Worm (Caenorhabditis elegans) whole organism, young adult: ENCODE data around the gene Y7A5A.24.

Source experiments
- B0019.2 ChIP-seq: fragments of 200-800 bp; sonication (Bioruptor generic); conservative IDR thresholded peaks from 2 replicates; pipeline ENCODE4 v1.3.6; 2022; ENCODE audit warnings: missing genetic modification reagents, missing genetic modification characterization, missing compliant biosample characterization
- B0261.1 ChIP-seq: sonication (generic microtip); optimal IDR thresholded peaks from 2 replicates; lab custom pipeline; 2016; ENCODE audit warnings: mild to moderate bottlenecking, missing genetic modification characterization, moderate library complexity, missing compliant biosample characterization
- C17E4.6 ChIP-seq: fragments of 200-800 bp; sonication (Bioruptor generic); IDR thresholded peaks from 2 replicates; pipeline ENCODE4 v1.3.6; 2022; ENCODE audit warnings: missing genetic modification reagents, missing genetic modification characterization, missing compliant biosample characterization
- F22D6.2 ChIP-seq: sonication (generic microtip); optimal IDR thresholded peaks from 2 replicates; lab custom pipeline; 2016; ENCODE audit warnings: mild to moderate bottlenecking, missing genetic modification characterization, missing compliant biosample characterization
- F23B12.7 ChIP-seq: sonication (generic microtip); optimal IDR thresholded peaks from 2 replicates; lab custom pipeline; 2017; ENCODE audit warnings: missing genetic modification characterization, mild to moderate bottlenecking, missing compliant biosample characterization, antibody characterized with exemption, moderate library complexity; ENCODE audit not compliant: insufficient read depth
- F37B4.10 ChIP-seq: fragments of 200-800 bp; sonication (Bioruptor generic); IDR thresholded peaks from 2 replicates; pipeline ENCODE4 v1.3.6; 2022; ENCODE audit warnings: missing genetic modification characterization, missing compliant biosample characterization
- F52B5.7 ChIP-seq: sonication (generic microtip); optimal IDR thresholded peaks from 2 replicates; lab custom pipeline; 2016; ENCODE audit warnings: mild to moderate bottlenecking, missing genetic modification characterization, missing compliant biosample characterization
- F55B11.4 ChIP-seq: sonication (generic microtip); optimal IDR thresholded peaks from 2 replicates; lab custom pipeline; 2016; ENCODE audit warnings: missing compliant biosample characterization, missing genetic modification characterization, borderline replicate concordance; ENCODE audit not compliant: insufficient read depth
- F57C9.4 ChIP-seq: sonication (generic microtip); optimal IDR thresholded peaks from 2 replicates; lab custom pipeline; 2017; ENCODE audit warnings: mild to moderate bottlenecking, missing genetic modification characterization, missing compliant biosample characterization
- Y79H2A.3 ChIP-seq: fragments of 200-800 bp; sonication (Bioruptor generic); conservative IDR thresholded peaks from 2 replicates; pipeline ENCODE4 v1.3.6; 2022; ENCODE audit warnings: missing genetic modification reagents, missing genetic modification characterization, missing compliant biosample characterization
- ZK185.1 ChIP-seq: sonication (generic microtip); optimal IDR thresholded peaks from 2 replicates; lab custom pipeline; 2016; ENCODE audit warnings: mild to moderate bottlenecking, missing genetic modification characterization, missing compliant biosample characterization; ENCODE audit not compliant: poor library complexity, severe bottlenecking
- aptf-3 ChIP-seq: fragments of 200-800 bp; sonication (Bioruptor generic); IDR thresholded peaks from 2 replicates; pipeline ENCODE4 v1.3.6; 2022; ENCODE audit warnings: missing genetic modification characterization, missing compliant biosample characterization
- ceh-100 ChIP-seq: fragments of 200-800 bp; sonication (Bioruptor generic); IDR thresholded peaks from 2 replicates; pipeline ENCODE4 v1.3.6; 2022; ENCODE audit warnings: missing genetic modification reagents, missing genetic modification characterization, missing compliant biosample characterization
- egl-44 ChIP-seq: fragments of 200-800 bp; sonication (Bioruptor generic); IDR thresholded peaks from 2 replicates; pipeline ENCODE4 v1.3.6; 2022; ENCODE audit warnings: missing genetic modification reagents, missing genetic modification characterization, missing compliant biosample characterization
- gei-17 ChIP-seq: fragments of 200-800 bp; sonication (Bioruptor generic); optimal IDR thresholded peaks from 2 replicates; lab custom pipeline; 2018; ENCODE audit warnings: mild to moderate bottlenecking, missing genetic modification characterization, missing compliant biosample characterization
- hlh-12 ChIP-seq: sonication (generic microtip); optimal IDR thresholded peaks from 2 replicates; lab custom pipeline; 2016; ENCODE audit warnings: missing genetic modification characterization, missing compliant biosample characterization
- hmg-1.2 ChIP-seq: fragments of 200-800 bp; sonication (Bioruptor generic); IDR thresholded peaks from 2 replicates; pipeline ENCODE4 v1.3.6; 2022; ENCODE audit warnings: missing genetic modification reagents, missing genetic modification characterization, missing compliant biosample characterization
- hrde-1 ChIP-seq: sonication (generic microtip); optimal IDR thresholded peaks from 2 replicates; lab custom pipeline; 2016; ENCODE audit warnings: missing genetic modification characterization, mild to moderate bottlenecking, missing compliant biosample characterization, moderate library complexity, missing genotype, missing genetic modification reagents, borderline replicate concordance
- lin-35 ChIP-seq, 3 experiments: fragments of 150-350 bp in 2 of 3; sonication (generic microtip) in 1 of 3; optimal IDR thresholded peaks; 2 replicates each; lab custom pipeline; 2014 to 2018; ENCODE audit warnings: missing biosample characterization in 3 of 3, missing genetic modification characterization in 3 of 3, missing genetic modification reagents in 3 of 3
- lin-54 ChIP-seq: fragments of 200-800 bp; sonication (Bioruptor generic); optimal IDR thresholded peaks from 2 replicates; lab custom pipeline; 2018; ENCODE audit warnings: mild to moderate bottlenecking, missing genetic modification characterization, missing compliant biosample characterization
- lir-1 ChIP-seq: fragments of 200-800 bp; sonication (Bioruptor generic); conservative IDR thresholded peaks from 2 replicates; pipeline ENCODE4 v1.3.6; 2022; ENCODE audit warnings: missing genetic modification reagents, missing genetic modification characterization, missing compliant biosample characterization
- lsy-27 ChIP-seq: sonication (generic microtip); optimal IDR thresholded peaks from 2 replicates; lab custom pipeline; 2017; ENCODE audit warnings: missing genetic modification characterization, mild to moderate bottlenecking, missing compliant biosample characterization, antibody characterized with exemption, missing genotype, borderline replicate concordance; ENCODE audit not compliant: insufficient read depth
- mcd-1 ChIP-seq: fragments of 200-800 bp; sonication (Bioruptor generic); IDR thresholded peaks from 2 replicates; pipeline ENCODE4 v1.3.6; 2022; ENCODE audit warnings: missing genetic modification reagents, missing genetic modification characterization, missing compliant biosample characterization
- nfya-2 ChIP-seq: fragments of 200-800 bp; sonication (Bioruptor generic); IDR thresholded peaks from 2 replicates; pipeline ENCODE4 v1.3.6; 2022; ENCODE audit warnings: missing genetic modification reagents, missing genetic modification characterization, missing compliant biosample characterization
- nfyb-1 ChIP-seq: fragments of 200-800 bp; sonication (Bioruptor generic); IDR thresholded peaks from 2 replicates; pipeline ENCODE4 v1.3.6; 2022; ENCODE audit warnings: missing genetic modification reagents, missing genetic modification characterization, missing compliant biosample characterization
- nhr-120 ChIP-seq: fragments of 200-800 bp; sonication (Bioruptor generic); IDR thresholded peaks from 2 replicates; pipeline ENCODE4 v1.3.6; 2022; ENCODE audit warnings: missing genetic modification characterization, missing compliant biosample characterization
- nhr-179 ChIP-seq: sonication (generic microtip); optimal IDR thresholded peaks from 2 replicates; lab custom pipeline; 2016; ENCODE audit warnings: mild to moderate bottlenecking, missing genetic modification characterization, missing compliant biosample characterization
- nhr-27 ChIP-seq: fragments of 200-800 bp; sonication (Bioruptor generic); optimal IDR thresholded peaks from 2 replicates; lab custom pipeline; 2018; ENCODE audit warnings: mild to moderate bottlenecking, missing genetic modification characterization, moderate library complexity, missing compliant biosample characterization
- nhr-90 ChIP-seq: sonication (generic microtip); optimal IDR thresholded peaks from 2 replicates; lab custom pipeline; 2016; ENCODE audit warnings: missing genotype, mild to moderate bottlenecking, missing genetic modification characterization, missing compliant biosample characterization
- pbrm-1 ChIP-seq: fragments of 200-800 bp; sonication (Bioruptor generic); IDR thresholded peaks from 2 replicates; pipeline ENCODE4 v1.3.6; 2022; ENCODE audit warnings: missing genetic modification reagents, missing genetic modification characterization, missing compliant biosample characterization
- pha-4 ChIP-seq: fragments of 150-350 bp; sonication (generic microtip); optimal IDR thresholded peaks from 2 replicates; lab custom pipeline; 2014; ENCODE audit warnings: missing biosample characterization, missing genetic modification reagents, missing genetic modification characterization
- rec-8 ChIP-seq, 2 experiments: sonication (generic microtip); optimal IDR thresholded peaks; 2 replicates each; lab custom pipeline; 2016; ENCODE audit warnings: mild to moderate bottlenecking in 2 of 2, missing genetic modification characterization in 2 of 2, missing genetic modification reagents in 2 of 2, missing genotype in 2 of 2, missing biosample characterization in 1 of 2, missing compliant biosample characterization in 1 of 2, moderate library complexity in 1 of 2
- sea-2 ChIP-seq: fragments of 200-800 bp; sonication (Bioruptor generic); IDR thresholded peaks from 2 replicates; pipeline ENCODE4 v1.3.6; 2022; ENCODE audit warnings: missing genetic modification characterization, missing compliant biosample characterization
- snpc-1.3 ChIP-seq: sonication (generic microtip); optimal IDR thresholded peaks from 2 replicates; lab custom pipeline; 2017; ENCODE audit warnings: missing genetic modification characterization, mild to moderate bottlenecking, missing compliant biosample characterization, antibody characterized with exemption, moderate library complexity, missing genotype, missing genetic modification reagents; ENCODE audit not compliant: insufficient read depth
- snpc-4 ChIP-seq, 5 experiments: fragments of 150-350 bp in 1 of 5; sonication (generic microtip) in 4 of 5; optimal IDR thresholded peaks; 2 replicates each; lab custom pipeline; 2014 to 2018; ENCODE audit warnings: missing genetic modification characterization in 5 of 5, missing biosample characterization in 3 of 5, antibody characterized with exemption in 2 of 5, mild to moderate bottlenecking in 2 of 5, missing compliant biosample characterization in 2 of 5, missing genotype in 2 of 5, moderate library complexity in 2 of 5, missing genetic modification reagents in 1 of 5
- somi-1 ChIP-seq: fragments of 200-800 bp; sonication (Bioruptor generic); optimal IDR thresholded peaks from 2 replicates; lab custom pipeline; 2018; ENCODE audit warnings: mild to moderate bottlenecking, missing genetic modification characterization, missing compliant biosample characterization
- sptf-2 ChIP-seq: fragments of 200-800 bp; sonication (Bioruptor generic); optimal IDR thresholded peaks from 2 replicates; lab custom pipeline; 2018; ENCODE audit warnings: mild to moderate bottlenecking, missing genetic modification characterization, missing compliant biosample characterization
- tlf-1 ChIP-seq: fragments of 200-800 bp; sonication (Bioruptor generic); optimal IDR thresholded peaks from 2 replicates; lab custom pipeline; 2018; ENCODE audit warnings: mild to moderate bottlenecking, missing genetic modification characterization, missing compliant biosample characterization
- unc-62 ChIP-seq: fragments of 150-350 bp; optimal IDR thresholded peaks from 2 replicates; lab custom pipeline; 2014; ENCODE audit warnings: missing biosample characterization, missing genetic modification reagents, missing genetic modification characterization
- ztf-18 ChIP-seq: sonication (generic microtip); optimal IDR thresholded peaks from 2 replicates; lab custom pipeline; 2016; ENCODE audit warnings: missing genotype, mild to moderate bottlenecking, missing genetic modification characterization, missing compliant biosample characterization

Y7A5A.24 gene

DNA sequence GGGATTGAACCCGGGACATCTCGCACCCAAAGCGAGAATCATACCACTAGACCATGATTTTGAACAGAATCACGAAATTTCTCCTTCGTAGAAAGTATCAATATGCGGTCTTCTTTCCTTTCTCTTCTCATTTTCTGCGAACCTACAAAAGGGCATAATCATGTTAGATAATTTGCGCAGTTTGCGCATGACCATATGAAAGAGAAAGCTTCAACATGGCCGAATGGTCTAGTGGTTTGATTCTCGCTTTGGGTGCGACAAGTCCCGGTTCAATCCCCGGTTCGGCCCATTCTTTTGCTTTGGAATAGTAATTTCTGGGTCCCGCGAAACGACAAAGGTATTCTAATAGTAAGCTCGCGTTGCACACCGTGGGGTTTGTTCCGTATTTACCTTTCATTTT, 34.1 kb downstream of the Y7A5A.24 start (continued):
- no peak for TF ChIP-seq somi-1 (GFP tag; lab: Kevin White, UChicago)
- TF ChIP-seq lsy-27 (tag; lab: Kevin White, UChicago): no peak
- TF ChIP-seq aptf-3 (GFP tag; lab: Robert Waterston, UW): no peak
- TF ChIP-seq gei-17: no peak
- no peak for TF ChIP-seq ztf-18 (tag; lab: Kevin White, UChicago)
- TF ChIP-seq nfyb-1 (GFP tag; lab: Robert Waterston, UW): peak; percentile 72
- no peak for TF ChIP-seq nhr-179
- no peak for TF ChIP-seq nfya-2 (GFP tag; lab: Robert Waterston, UW)
- TF ChIP-seq F22D6.2 (tag; lab: Kevin White, UChicago): no peak

DNA sequence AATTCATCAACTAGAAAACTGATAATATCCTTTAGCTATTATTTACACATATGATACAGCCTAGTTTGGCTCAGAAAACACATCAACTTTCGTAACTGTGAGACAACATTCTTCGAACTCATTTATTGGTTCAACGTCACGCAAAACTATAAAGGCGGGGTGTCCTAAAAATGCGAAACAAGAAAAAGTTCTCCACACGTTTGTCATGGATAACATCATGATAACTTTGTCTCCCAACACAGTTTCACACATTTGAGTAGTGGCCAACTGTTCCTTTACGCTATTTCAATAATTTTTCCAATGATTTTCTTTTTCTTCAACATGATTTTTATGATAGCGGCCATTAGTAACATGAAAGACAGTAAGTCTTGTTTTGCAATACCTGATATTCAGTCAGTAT, 35.2 kb downstream of the Y7A5A.24 start, which contains the start of gene srxa-9:
Gene srxa-9 (plus strand): TSS at position 301 of the 400 bp plus-strand sequence.
- no peak for TF ChIP-seq mcd-1 (GFP tag; lab: Robert Waterston, UW)
- TF ChIP-seq unc-62 (GFP tag; lab: Kevin White, UChicago): no peak
- no peak for TF ChIP-seq lin-54 (GFP tag; lab: Kevin White, UChicago)
- TF ChIP-seq F37B4.10 (GFP tag; lab: Robert Waterston, UW): no peak
- no peak for TF ChIP-seq snpc-1.3 (tag; lab: Kevin White, UChicago)
- no peak for TF ChIP-seq C17E4.6 (GFP tag; lab: Robert Waterston, UW)
- TF ChIP-seq, all 124 proteins: peak for 0

DNA sequence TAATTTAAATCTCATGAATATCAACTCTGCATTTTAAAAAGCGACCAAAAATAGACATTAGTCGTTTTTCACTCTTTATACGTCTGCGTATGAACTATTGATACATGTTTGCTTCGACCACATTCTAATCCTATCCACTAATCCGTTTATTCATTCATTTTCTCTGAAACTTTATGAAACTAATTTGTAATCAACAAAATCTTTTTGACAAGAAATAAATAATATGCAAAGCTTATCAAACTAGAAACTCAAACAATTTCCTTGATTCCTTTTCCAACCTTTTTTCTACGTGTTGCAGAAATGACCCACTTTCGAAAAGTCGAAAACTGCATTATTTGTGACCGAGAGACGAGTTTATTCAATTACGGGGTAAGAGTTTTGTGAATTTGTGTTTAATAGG, 39.6 kb downstream of the Y7A5A.24 start, which contains the start of gene nhr-255:
Gene nhr-255 (plus strand): TSS at position 301 of the 400 bp plus-strand sequence.
- no peak for TF ChIP-seq ZK185.1 (tag; lab: Kevin White, UChicago)
- TF ChIP-seq tlf-1 (GFP tag; lab: Kevin White, UChicago): no peak

DNA sequence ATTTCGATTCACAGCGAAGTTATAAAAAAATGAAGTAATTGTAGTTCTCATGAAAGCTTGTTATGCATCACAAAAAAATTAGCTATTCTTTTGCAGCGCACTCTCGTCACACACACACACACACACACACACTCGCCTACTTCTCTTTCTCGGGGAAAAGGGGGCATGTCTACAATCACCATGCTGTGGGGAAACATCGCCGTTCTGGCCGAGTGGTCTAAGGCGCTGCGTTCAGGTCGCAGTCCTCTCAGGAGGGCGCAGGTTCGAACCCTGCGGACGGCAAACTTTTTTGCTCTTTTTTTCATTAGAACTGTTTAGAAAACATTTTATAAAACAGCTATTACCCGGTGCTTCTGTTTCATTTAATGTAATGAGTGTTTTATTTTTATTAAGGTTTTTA, 40.1 kb downstream of the Y7A5A.24 start:
- TF ChIP-seq hmg-1.2 (GFP tag; lab: Robert Waterston, UW) (peak; percentile 90), F37B4.10 (GFP tag; lab: Robert Waterston, UW) (0 out of 2 replicates have a peak, but pooled peaks have one; percentile 38), Y79H2A.3 (GFP tag; lab: Robert Waterston, UW) (0 out of 2 replicates have a peak, but pooled peaks have one; percentile 17), nhr-27 (tag; lab: Kevin White, UChicago) (no peak), hlh-12 (tag; lab: Kevin White, UChicago) (no peak), sptf-2 (GFP tag; lab: Kevin White, UChicago) (no peak), pha-4 (no peak), nhr-90 (tag; lab: Kevin White, UChicago) (peak; percentile 86), egl-44 (GFP tag; lab: Robert Waterston, UW) (peak; percentile 87), lin-35 (GFP tag; optimal IDR thresholded peaks at IDR 0.05; lab: Kevin White, UChicago) (no peak), nhr-120 (GFP tag; lab: Robert Waterston, UW) (0 out of 2 replicates have a peak, but pooled peaks have one; percentile 58), unc-62 (GFP tag; lab: Kevin White, UChicago) (no peak), pbrm-1 (peak; percentile 92), nfya-2 (GFP tag; lab: Robert Waterston, UW) (no peak), lir-1 (peak; percentile 68), sea-2 (GFP tag; lab: Robert Waterston, UW) (peak; percentile 14; the same call in 1 of the 2 replicates), B0019.2 (GFP tag; lab: Robert Waterston, UW) (peak; percentile 58; the same call in 1 of the 2 replicates), rec-8 (tag; optimal IDR thresholded peaks at IDR 0.05; lab: Kevin White, UChicago) (peak; percentile 63 to 87), ceh-100 (GFP tag; lab: Robert Waterston, UW) (peak; percentile 34; the same call in 1 of the 2 replicates), hrde-1 (tag; lab: Kevin White, UChicago) (no peak), B0261.1 (tag; lab: Kevin White, UChicago) (peak; percentile 98), snpc-4 (GFP tag; optimal IDR thresholded peaks at IDR 0.05; lab: Kevin White, UChicago) (peak; percentile 64), snpc-4 (tag; optimal IDR thresholded peaks at IDR 0.05; lab: Kevin White, UChicago) (peak; percentile 32 to 85 (median 66)), F23B12.7 (tag; lab: Kevin White, UChicago) (peak; percentile 83), F57C9.4 (tag; lab: Kevin White, UChicago) (no peak), gei-17 (peak; percentile 79), F55B11.4 (tag; lab: Kevin White, UChicago) (no peak), F52B5.7 (tag; lab: Kevin White, UChicago) (peak; percentile 78), nfyb-1 (GFP tag; lab: Robert Waterston, UW) (peak; percentile 88)
